Worm (Caenorhabditis elegans): ENCODE measurements around the gene K09C4.4.

- TF ChIP-seq ham-2 (GFP tag; optimal IDR thresholded peaks at IDR 0.05) (no peak), lin-32 (GFP tag; optimal IDR thresholded peaks at IDR 0.05) (no peak), blmp-1 (tag; optimal IDR thresholded peaks at IDR 0.05) (no peak), pha-4 (tag; optimal IDR thresholded peaks at IDR 0.05) (no peak), elt-3 (tag; optimal IDR thresholded peaks at IDR 0.05) (no peak), ztf-11 (tag; optimal IDR thresholded peaks at IDR 0.05) (no peak), nhr-12 (tag; optimal IDR thresholded peaks at IDR 0.05) (no peak)
Observed at ce11 chrX:3252500-3252899, 36.8 kb upstream of the K09C4.4 start, which contains the start of gene tba-9.

Measured in whole organism, mixed stage, embryonic.